Worm (Caenorhabditis elegans) whole organism, L4 larva: ENCODE measurements around the gene Y22D7AL.1.
A peak's percentile ranks its signal among the peaks of the same experiment; 100 is the strongest.

Experiments used
- D1046.2 ChIP-seq: fragments of 200-800 bp; sonication (Bioruptor generic); IDR thresholded peaks from 2 replicates; pipeline ENCODE4 v1.3.6; 2022; ENCODE audit warnings: missing genetic modification characterization, missing compliant biosample characterization
- Y105C5A.15 ChIP-seq: fragments of 200-800 bp; sonication (Bioruptor generic); IDR thresholded peaks from 2 replicates; pipeline ENCODE4 v1.3.6; 2022; ENCODE audit warnings: missing genetic modification characterization, missing compliant biosample characterization
- Y5F2A.4 ChIP-seq: fragments of 200-800 bp; sonication (Bioruptor generic); optimal IDR thresholded peaks from 2 replicates; lab custom pipeline; 2018; ENCODE audit warnings: mild to moderate bottlenecking, missing genetic modification characterization, missing compliant biosample characterization
- aha-1 ChIP-seq: fragments of 150-350 bp; peaks from one replicate; lab custom pipeline; 2014; ENCODE audit warnings: missing biosample characterization, missing genetic modification characterization
- aly-2 ChIP-seq: sonication (generic microtip); optimal IDR thresholded peaks from 2 replicates; lab custom pipeline; 2018; ENCODE audit warnings: missing biosample characterization, missing genetic modification characterization
- ceh-28 ChIP-seq: fragments of 150-350 bp; optimal IDR thresholded peaks from 2 replicates; lab custom pipeline; 2014; ENCODE audit warnings: missing biosample characterization, missing genetic modification reagents, missing genetic modification characterization
- ceh-82 ChIP-seq: sonication (generic microtip); optimal IDR thresholded peaks from 2 replicates; lab custom pipeline; 2017; ENCODE audit warnings: missing biosample characterization, missing genetic modification characterization
- dpl-1 ChIP-seq: fragments of 150-350 bp; optimal IDR thresholded peaks from 2 replicates; lab custom pipeline; 2014; ENCODE audit warnings: missing biosample characterization, missing genetic modification reagents, missing genetic modification characterization
- duxl-1 ChIP-seq: sonication (generic microtip); optimal IDR thresholded peaks from 2 replicates; lab custom pipeline; 2016; ENCODE audit warnings: mild to moderate bottlenecking, missing genetic modification characterization, moderate library complexity, missing compliant biosample characterization; ENCODE audit not compliant: poor library complexity
- fos-1 ChIP-seq: fragments of 150-350 bp; optimal IDR thresholded peaks from 2 replicates; lab custom pipeline; 2014; ENCODE audit warnings: missing biosample characterization, missing genetic modification characterization
- gei-8 ChIP-seq: fragments of 200-800 bp; sonication (Bioruptor generic); optimal IDR thresholded peaks from 2 replicates; lab custom pipeline; 2018; ENCODE audit warnings: mild to moderate bottlenecking, missing genetic modification characterization, missing compliant biosample characterization
- hif-1 ChIP-seq, 2 experiments: sonication (generic microtip); optimal IDR thresholded peaks; 2 replicates each; lab custom pipeline; 2016 to 2017; ENCODE audit warnings: missing compliant biosample characterization in 2 of 2, missing genetic modification characterization in 2 of 2, missing genetic modification reagents in 2 of 2, missing genotype in 2 of 2, mild to moderate bottlenecking in 1 of 2
- hlh-11 ChIP-seq: fragments of 200-800 bp; sonication (Bioruptor generic); optimal IDR thresholded peaks from 2 replicates; lab custom pipeline; 2018; ENCODE audit warnings: mild to moderate bottlenecking, missing genetic modification characterization, missing compliant biosample characterization
- hmg-1.1 ChIP-seq: fragments of 200-800 bp; sonication (Bioruptor generic); IDR thresholded peaks from 2 replicates; pipeline ENCODE4 v1.3.6; 2022; ENCODE audit warnings: missing genetic modification reagents, missing genetic modification characterization, missing compliant biosample characterization
- lin-13 ChIP-seq: fragments of 150-350 bp; optimal IDR thresholded peaks from 2 replicates; lab custom pipeline; 2014; ENCODE audit warnings: missing biosample characterization, missing genetic modification reagents, missing genetic modification characterization
- lin-15B ChIP-seq: fragments of 150-350 bp; sonication (generic microtip); optimal IDR thresholded peaks from 3 replicates; lab custom pipeline; 2014; ENCODE audit warnings: missing biosample characterization, missing genetic modification characterization
- lsy-2 ChIP-seq, 2 experiments: fragments of 150-350 bp in 1 of 2; sonication (generic microtip) in 1 of 2; optimal IDR thresholded peaks; 2 replicates each; lab custom pipeline; 2014 to 2017; ENCODE audit warnings: missing biosample characterization in 2 of 2, missing genetic modification characterization in 2 of 2
- mdt-29 ChIP-seq: fragments of 200-800 bp; sonication (Bioruptor generic); IDR thresholded peaks from 2 replicates; pipeline ENCODE4 v1.3.6; 2022; ENCODE audit warnings: missing genetic modification reagents, missing genetic modification characterization, missing compliant biosample characterization
- mes-2 ChIP-seq: sonication (generic microtip); optimal IDR thresholded peaks from 2 replicates; lab custom pipeline; 2016; ENCODE audit warnings: missing genotype, mild to moderate bottlenecking, missing genetic modification characterization, missing compliant biosample characterization; ENCODE audit not compliant: poor library complexity, severe bottlenecking
- mxl-2 ChIP-seq: fragments of 200-800 bp; sonication (Bioruptor generic); conservative IDR thresholded peaks from 2 replicates; pipeline ENCODE4 v1.3.6; 2022; ENCODE audit warnings: missing genetic modification reagents, missing genetic modification characterization, missing compliant biosample characterization
- mxl-3 ChIP-seq: fragments of 200-800 bp; sonication (Bioruptor generic); optimal IDR thresholded peaks from 2 replicates; lab custom pipeline; 2018; ENCODE audit warnings: mild to moderate bottlenecking, missing genetic modification characterization, missing compliant biosample characterization
- nhr-102 ChIP-seq: sonication (generic microtip); optimal IDR thresholded peaks from 2 replicates; lab custom pipeline; 2016; ENCODE audit warnings: mild to moderate bottlenecking, missing genetic modification characterization, moderate library complexity, missing compliant biosample characterization
- nhr-28 ChIP-seq: fragments of 150-350 bp; optimal IDR thresholded peaks from 2 replicates; lab custom pipeline; 2014; ENCODE audit warnings: missing biosample characterization, missing genetic modification characterization
- nhr-6 ChIP-seq: fragments of 150-350 bp; optimal IDR thresholded peaks from 2 replicates; lab custom pipeline; 2014; ENCODE audit warnings: missing biosample characterization, missing genetic modification characterization
- nhr-76 ChIP-seq: fragments of 150-350 bp; optimal IDR thresholded peaks from 2 replicates; lab custom pipeline; 2014; ENCODE audit warnings: missing biosample characterization, missing genetic modification characterization
- nhr-77 ChIP-seq: fragments of 150-350 bp; optimal IDR thresholded peaks from 2 replicates; lab custom pipeline; 2014; ENCODE audit warnings: missing biosample characterization, missing genetic modification characterization
- saeg-2 ChIP-seq: fragments of 200-800 bp; sonication (Bioruptor generic); IDR thresholded peaks from 2 replicates; pipeline ENCODE4 v1.3.6; 2022; ENCODE audit warnings: missing genetic modification reagents, missing genetic modification characterization, missing compliant biosample characterization
- sdz-12 ChIP-seq: fragments of 200-800 bp; sonication (Bioruptor generic); optimal IDR thresholded peaks from 2 replicates; lab custom pipeline; 2018; ENCODE audit warnings: mild to moderate bottlenecking, missing genetic modification characterization, missing compliant biosample characterization
- set-16 ChIP-seq: fragments of 200-800 bp; sonication (Bioruptor generic); IDR thresholded peaks from 2 replicates; pipeline ENCODE4 v1.3.6; 2022; ENCODE audit warnings: missing genetic modification reagents, missing genetic modification characterization, missing compliant biosample characterization
- snpc-1.2 ChIP-seq: fragments of 200-800 bp; sonication (Bioruptor generic); IDR thresholded peaks from 2 replicates; pipeline ENCODE4 v1.3.6; 2022; ENCODE audit warnings: missing genetic modification reagents, missing genetic modification characterization, missing compliant biosample characterization
- snpc-4 ChIP-seq: fragments of 150-350 bp; optimal IDR thresholded peaks from 2 replicates; lab custom pipeline; 2014; ENCODE audit warnings: missing biosample characterization, missing genetic modification characterization
- spr-3 ChIP-seq: fragments of 200-800 bp; sonication (Bioruptor generic); optimal IDR thresholded peaks from 2 replicates; lab custom pipeline; 2018; ENCODE audit warnings: mild to moderate bottlenecking, missing genetic modification characterization, missing compliant biosample characterization
- unc-39 ChIP-seq: sonication (generic microtip); optimal IDR thresholded peaks from 2 replicates; lab custom pipeline; 2017; ENCODE audit warnings: missing biosample characterization, missing genetic modification characterization
- vab-7 ChIP-seq: fragments of 200-800 bp; sonication (Bioruptor generic); IDR thresholded peaks from 2 replicates; pipeline ENCODE4 v1.3.6; 2022; ENCODE audit warnings: missing genetic modification reagents, missing genetic modification characterization, missing compliant biosample characterization
- zfp-2 ChIP-seq: sonication (generic microtip); optimal IDR thresholded peaks from 2 replicates; lab custom pipeline; 2016; ENCODE audit warnings: mild to moderate bottlenecking, missing genetic modification characterization, missing compliant biosample characterization

The Y22D7AL.1 gene

DNA sequence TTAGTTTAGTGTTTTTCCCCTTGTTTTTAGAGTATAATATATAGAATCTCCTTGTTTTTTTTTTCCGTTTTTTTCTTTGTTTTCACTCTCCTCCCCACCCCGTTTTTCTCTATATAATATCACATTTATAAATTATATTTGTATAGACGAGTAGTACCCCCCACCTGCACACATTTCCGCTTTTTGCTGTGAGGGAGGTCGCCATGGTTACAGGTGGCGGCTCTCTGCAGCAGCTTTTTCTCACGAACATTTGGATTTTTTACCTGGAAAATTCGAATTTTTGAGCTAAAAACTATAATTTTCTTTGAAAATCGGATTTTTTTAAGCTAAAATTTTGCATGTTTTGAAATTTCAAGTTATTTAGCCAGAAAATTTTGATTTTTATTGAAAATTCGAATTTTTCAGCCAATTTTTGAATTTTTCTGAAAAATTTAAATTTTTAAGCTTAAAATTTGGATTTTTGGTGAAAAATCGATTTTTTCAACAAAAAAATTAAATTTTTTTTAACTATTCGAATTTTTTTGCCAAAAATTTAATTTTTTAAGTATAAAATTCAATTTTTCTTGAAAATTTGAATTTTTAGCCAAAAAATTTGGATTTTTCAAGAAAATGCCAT is 26.5 kb upstream of the Y22D7AL.1 start (continued):
- no peak for TF ChIP-seq saeg-2
- TF ChIP-seq nhr-102 (tag; lab: Kevin White, UChicago), result peak; percentile 12
- no peak for TF ChIP-seq hmg-1.1 (GFP tag; lab: Robert Waterston, UW)

DNA sequence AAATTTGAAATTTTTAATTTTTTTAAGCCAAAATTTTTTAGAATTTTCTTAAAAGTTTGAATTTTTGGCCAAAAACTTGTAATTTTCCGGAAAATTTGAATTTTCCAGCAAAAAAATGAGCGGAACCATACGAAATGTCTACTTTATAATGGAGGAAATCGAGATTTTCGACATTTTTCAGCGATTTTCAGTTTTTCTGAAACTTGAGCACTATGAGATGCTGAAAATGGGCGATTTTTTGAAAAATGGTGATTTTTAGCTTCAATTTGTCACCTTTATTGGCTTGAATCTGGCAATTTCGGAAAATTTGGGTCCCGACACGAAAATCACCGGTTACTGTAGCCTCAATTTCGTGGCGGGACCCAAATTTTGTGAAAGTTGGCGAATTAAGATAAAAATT is 25.8 kb upstream of the Y22D7AL.1 start, which contains the start of gene Y22D7AL.4:
TSS of gene Y22D7AL.4 (plus strand) at position 109 of the 400 bp plus-strand sequence.
- TF ChIP-seq vab-7 (GFP tag; lab: Robert Waterston, UW), result no peak
- TF ChIP-seq mdt-29 (GFP tag; lab: Robert Waterston, UW), result 0 out of 2 replicates have a peak, but pooled peaks have one; percentile 27
- TF ChIP-seq ceh-28, result no peak
- peak; percentile 6 for TF ChIP-seq sdz-12
- no peak for TF ChIP-seq lsy-2 (tag; optimal IDR thresholded peaks at IDR 0.05; lab: Kevin White, UChicago)
- TF ChIP-seq dpl-1 (GFP tag; lab: Kevin White, UChicago), result no peak
- TF ChIP-seq Y105C5A.15 (GFP tag; lab: Robert Waterston, UW), result no peak
- TF ChIP-seq hlh-11, result peak; percentile 10
- peak; percentile 2 for TF ChIP-seq aha-1 (tag; lab: Kevin White, UChicago)
- TF ChIP-seq nhr-76 (tag; lab: Kevin White, UChicago), result no peak

DNA sequence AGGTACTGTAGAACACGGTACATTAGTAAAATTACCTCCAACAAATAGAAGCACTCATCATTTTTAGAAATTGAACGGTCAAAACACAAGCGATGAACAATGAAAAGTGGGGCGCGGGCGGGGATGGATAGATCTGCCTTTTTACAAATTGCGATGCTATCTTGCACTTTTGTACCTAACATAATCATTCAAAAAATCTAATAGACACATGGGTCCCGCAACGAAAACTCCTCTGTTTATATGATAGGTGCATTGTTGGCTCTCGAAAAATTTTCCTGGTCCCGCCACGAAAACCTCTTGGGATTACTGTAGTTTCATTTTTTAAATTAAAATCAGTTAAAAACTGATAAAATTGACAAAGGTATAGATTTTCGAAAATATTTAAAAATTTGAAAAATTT is 18.0 kb upstream of the Y22D7AL.1 start, which contains the start of gene Y22D7AL.11:
TSS of gene Y22D7AL.11 (minus strand) at position 101 of the 400 bp plus-strand sequence.
- TF ChIP-seq lsy-2 (tag; optimal IDR thresholded peaks at IDR 0.05; lab: Kevin White, UChicago) (no peak), lin-13 (GFP tag; lab: Kevin White, UChicago) (no peak), mxl-3 (GFP tag; lab: Kevin White, UChicago) (no peak), nhr-28 (tag; lab: Kevin White, UChicago) (no peak), spr-3 (GFP tag; lab: Kevin White, UChicago) (no peak), snpc-4 (no peak), unc-39 (tag; lab: Kevin White, UChicago) (no peak), fos-1 (tag; lab: Kevin White, UChicago) (no peak), nhr-77 (tag; lab: Kevin White, UChicago) (no peak), saeg-2 (no peak), mes-2 (tag; lab: Kevin White, UChicago) (no peak), gei-8 (GFP tag; lab: Kevin White, UChicago) (no peak), ceh-82 (tag; lab: Kevin White, UChicago) (no peak), duxl-1 (tag; lab: Kevin White, UChicago) (no peak), hif-1 (tag; optimal IDR thresholded peaks at IDR 0.05; lab: Kevin White, UChicago) (no peak)

- TF ChIP-seq mxl-2 (GFP tag; lab: Robert Waterston, UW) (no peak), sdz-12 (no peak), set-16 (GFP tag; lab: Robert Waterston, UW) (peak; percentile 82)
- TF ChIP-seq, all 104 proteins: peak for 1
Measured at ce11 chrIII:1638345-1638744, 13.9 kb upstream of the Y22D7AL.1 start.

DNA sequence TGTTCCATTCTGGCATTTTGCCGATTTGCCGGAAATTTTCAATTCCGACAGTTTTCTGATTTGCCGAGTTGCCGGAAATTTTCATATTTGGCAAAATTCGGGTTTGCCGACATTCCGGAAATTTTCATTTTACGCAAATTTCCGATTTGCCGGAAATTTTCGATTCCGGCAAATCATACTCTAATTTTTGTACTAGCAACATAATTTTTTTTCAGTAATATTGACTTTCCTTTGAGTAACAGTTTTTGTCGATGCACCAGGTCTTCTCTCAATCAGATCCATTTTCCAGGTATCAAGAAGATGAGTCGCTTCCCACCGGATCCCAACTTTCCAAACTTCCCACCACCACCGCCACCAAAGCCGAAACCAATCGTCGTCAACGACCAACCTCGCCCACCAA is 11.1 kb upstream of the Y22D7AL.1 start, which contains the start of gene Y22D7AL.3:
TSS of gene Y22D7AL.3 (plus strand) at position 301 of the 400 bp plus-strand sequence.
- TF ChIP-seq aha-1 (tag; lab: Kevin White, UChicago) (peak; percentile 28), nhr-6 (no peak)
- TF ChIP-seq, all 104 proteins: peak for 1

DNA sequence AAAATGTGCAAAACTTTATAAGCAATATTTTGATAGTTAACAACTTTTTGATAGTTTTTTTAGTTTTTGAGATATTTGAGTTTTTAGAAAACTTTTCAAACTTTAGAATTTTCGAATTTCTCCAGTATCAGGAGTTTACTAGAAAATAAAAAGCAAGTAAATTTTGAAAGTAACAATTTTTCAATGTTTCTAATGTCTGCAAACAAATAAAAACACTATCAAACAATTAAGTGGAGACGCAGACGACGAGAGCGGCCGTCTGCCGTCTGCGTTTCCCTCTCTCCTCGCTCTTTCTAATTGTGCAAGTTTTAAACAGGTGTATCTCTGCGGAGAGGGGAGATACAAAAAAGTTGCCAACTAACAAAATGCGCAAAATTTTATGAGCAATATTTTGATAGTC is 644 bp downstream of the Y22D7AL.1 start:
- TF ChIP-seq aha-1 (tag; lab: Kevin White, UChicago) (peak; percentile 79), D1046.2 (no peak), snpc-1.2 (GFP tag; lab: Robert Waterston, UW) (no peak), saeg-2 (no peak), aly-2 (no peak), lin-15B (tag; lab: Kevin White, UChicago) (no peak), Y5F2A.4 (GFP tag; lab: Kevin White, UChicago) (no peak), zfp-2 (tag; lab: Kevin White, UChicago) (no peak)
